Fruit fly (Drosophila melanogaster) whole organism: ENCODE data around the gene tomb.

Source experiments
- CG8478 ChIP-seq: fragments of >200 bp; optimal IDR thresholded peaks from 2 replicates; lab custom pipeline; 2018; ENCODE audit warnings: inconsistent platforms
- Dll ChIP-seq: fragments of >200 bp; optimal IDR thresholded peaks from 2 replicates; lab custom pipeline; 2017
- EcR ChIP-seq, 2 experiments: fragments of >200 bp; optimal IDR thresholded peaks; 2 replicates each; lab custom pipeline; 2017; ENCODE audit warnings: missing biosample characterization in 2 of 2, missing genetic modification characterization in 2 of 2, missing genetic modification reagents in 2 of 2
- pan ChIP-seq: fragments of >200 bp; optimal IDR thresholded peaks from 2 replicates; lab custom pipeline; 2017
- psq ChIP-seq: fragments of >200 bp; optimal IDR thresholded peaks from 2 replicates; lab custom pipeline; 2017
- usp ChIP-seq: fragments of >200 bp; optimal IDR thresholded peaks from 2 replicates; lab custom pipeline; 2017; ENCODE audit warnings: missing biosample characterization, missing genetic modification characterization, mixed read lengths

- TF ChIP-seq CG8478 (lab: Kevin White, UChicago) = no peak
- TF ChIP-seq psq = no peak
- no peak for TF ChIP-seq usp (GFP tag; lab: Kevin White, UChicago)
- no peak for TF ChIP-seq EcR (GFP tag; optimal IDR thresholded peaks at IDR 0.05; lab: Kevin White, UChicago)
- TF ChIP-seq pan (lab: Kevin White, UChicago) = no peak
- TF ChIP-seq Dll (lab: Kevin White, UChicago) = no peak
These were observed 22.3 kb upstream of the tomb start, which contains the start of gene GluRIIB for dm6 chr2L:5558809-5559392.
